Worm (Caenorhabditis elegans): ENCODE measurements around the gene cdc-48.2.

DNA sequence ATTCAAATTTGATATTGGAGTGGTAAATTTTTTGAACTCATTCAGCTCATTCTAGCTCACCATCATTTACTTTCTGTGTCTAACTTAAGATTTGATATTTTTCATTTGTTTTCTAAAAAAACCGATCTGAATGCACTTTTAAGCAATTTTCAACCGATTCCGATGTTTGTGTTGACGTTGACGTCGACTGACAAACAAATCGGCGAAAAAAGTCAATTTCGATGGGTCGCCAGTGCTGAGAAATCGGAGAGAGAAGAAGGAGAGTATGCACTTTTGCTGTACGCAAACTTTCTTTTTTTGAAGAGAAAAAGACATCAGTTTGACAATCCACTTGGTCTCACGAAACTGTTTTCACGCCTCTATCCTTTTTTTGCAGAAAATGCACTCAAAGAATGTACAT is 12.9 kb upstream of the cdc-48.2 start:
- TF ChIP-seq nhr-28 (tag; optimal IDR thresholded peaks at IDR 0.05) (no peak), nhr-237 (tag; optimal IDR thresholded peaks at IDR 0.05) (no peak), elt-1 (tag; optimal IDR thresholded peaks at IDR 0.05; ENCODE audit: borderline replicate concordance, insufficient read depth) (no peak), lin-13 (tag; optimal IDR thresholded peaks at IDR 0.05) (no peak), snpc-4 (tag; optimal IDR thresholded peaks at IDR 0.05) (no peak), unc-120 (tag; optimal IDR thresholded peaks at IDR 0.05; ENCODE audit: poor library complexity, severe bottlenecking) (no peak), nhr-12 (tag; optimal IDR thresholded peaks at IDR 0.05) (no peak), sptf-1 (tag; optimal IDR thresholded peaks at IDR 0.05) (no peak), nhr-76 (tag; optimal IDR thresholded peaks at IDR 0.05) (no peak), zip-8 (tag; optimal IDR thresholded peaks at IDR 0.05) (no peak), unc-39 (tag; optimal IDR thresholded peaks at IDR 0.05) (no peak), ces-1 (GFP tag; optimal IDR thresholded peaks at IDR 0.05) (no peak), elt-3 (tag; optimal IDR thresholded peaks at IDR 0.05) (no peak)
